Fruit fly (Drosophila melanogaster) S2 (cell line): ENCODE data around the gene CG7409.

Experiments
- CG8478 ChIP-seq: fragments of >200 bp; optimal IDR thresholded peaks from 2 replicates; lab custom pipeline; 2018
- CTCF ChIP-seq, 2 experiments: fragments of >200 bp; optimal IDR thresholded peaks; 2 replicates each; lab custom pipeline; 2018

CG7409 gene

DNA sequence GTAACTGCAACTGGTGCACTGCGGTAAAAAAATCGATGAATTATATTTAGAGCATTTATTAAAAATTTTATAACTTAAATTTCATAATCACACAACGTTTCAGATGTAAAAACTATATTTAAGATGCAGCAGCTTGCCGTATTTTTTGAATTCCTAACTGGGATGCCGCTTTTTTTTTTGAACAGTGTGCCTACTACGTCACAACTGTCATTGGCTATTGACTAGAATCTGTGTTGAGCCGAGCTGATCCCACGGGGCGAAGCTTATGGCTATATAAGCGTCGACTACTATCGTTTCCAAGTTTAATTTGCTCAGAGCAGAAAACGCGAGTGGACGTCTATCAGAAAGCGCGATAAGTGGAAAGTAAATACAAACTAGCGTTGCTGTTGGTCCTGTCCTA, at the start of gene CG7409:
Gene CG7409 (plus strand): TSS at position 301 of the 400 bp plus-strand sequence.
- TF ChIP-seq CG8478 (lab: Kevin White, UChicago) (no peak), CTCF (optimal IDR thresholded peaks at IDR 0.05; lab: Kevin White, UChicago) (no peak)

DNA sequence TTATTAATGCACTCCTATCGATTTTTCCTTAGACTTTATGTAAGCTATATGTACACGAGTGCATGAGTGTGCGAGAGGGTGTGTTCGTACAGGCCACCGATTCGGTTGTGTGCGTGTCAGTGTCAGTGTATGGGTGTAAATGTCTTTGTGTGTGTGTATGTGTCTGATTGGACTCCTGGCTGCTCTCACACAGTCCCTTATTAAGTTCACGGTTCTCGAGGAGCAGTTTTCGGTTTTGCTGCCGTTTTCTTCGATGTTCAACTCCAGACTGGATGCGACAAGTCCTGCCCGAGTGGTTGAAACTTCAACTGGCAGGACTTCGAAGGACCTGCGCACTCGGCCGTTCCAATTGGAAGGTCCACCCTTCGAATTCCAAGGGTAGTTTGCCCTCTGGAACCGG, 40.8 kb upstream of the CG7409 start:
- TF ChIP-seq CG8478 (lab: Kevin White, UChicago) (no peak), CTCF (optimal IDR thresholded peaks at IDR 0.05; lab: Kevin White, UChicago) (no peak)

- TF ChIP-seq CG8478 (lab: Kevin White, UChicago) (no peak), CTCF (optimal IDR thresholded peaks at IDR 0.05; lab: Kevin White, UChicago) (no peak)
These were observed 39.8 kb upstream of the CG7409 start for dm6 chr3L:7714301-7714946.

dm6 chr3L:7717863-7718560, 36.2 kb upstream of the CG7409 start, which contains the start of gene Ank2:
Gene Ank2, minus strand, starts transcription at chr3L:7718395.
- TF ChIP-seq CTCF (optimal IDR thresholded peaks at IDR 0.05; lab: Kevin White, UChicago) (no peak), CG8478 (lab: Kevin White, UChicago) (no peak)

- TF ChIP-seq CTCF (optimal IDR thresholded peaks at IDR 0.05; lab: Kevin White, UChicago) (no peak), CG8478 (lab: Kevin White, UChicago) (no peak)
These were observed 35.4 kb upstream of the CG7409 start, which contains the start of gene Mcad for dm6 chr3L:7718561-7719417. Gene Mcad, plus strand, starts transcription at chr3L:7719350.

- TF ChIP-seq CG8478 (lab: Kevin White, UChicago) (no peak), CTCF (optimal IDR thresholded peaks at IDR 0.05; lab: Kevin White, UChicago) (no peak)
These were observed 34.8 kb upstream of the CG7409 start for dm6 chr3L:7719418-7719789.

- TF ChIP-seq CTCF (optimal IDR thresholded peaks at IDR 0.05; lab: Kevin White, UChicago) (no peak), CG8478 (lab: Kevin White, UChicago) (no peak)
These were observed 32.7 kb upstream of the CG7409 start for dm6 chr3L:7721527-7721926.

DNA sequence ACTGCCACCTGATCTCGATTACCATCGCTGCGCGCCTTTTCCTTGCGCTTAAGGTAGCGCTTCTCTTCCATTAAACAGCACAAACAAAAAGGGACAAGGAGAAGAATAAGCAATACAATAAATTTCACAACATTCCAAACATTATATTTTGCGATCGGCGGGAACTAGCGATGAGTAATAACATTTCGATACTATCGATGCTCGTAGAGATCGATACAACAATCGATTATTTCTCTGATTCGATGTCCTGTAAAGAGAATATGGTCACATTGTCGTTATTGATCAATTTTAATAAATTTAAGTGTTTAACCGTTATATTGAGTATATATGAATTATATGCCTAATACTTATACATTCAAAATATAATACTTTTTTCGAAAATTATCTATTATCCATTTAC, 27.9 kb upstream of the CG7409 start, which contains the start of gene CG7457:
Gene CG7457 (minus strand): TSS at position 189 of the 400 bp plus-strand sequence.
- TF ChIP-seq CTCF (optimal IDR thresholded peaks at IDR 0.05; lab: Kevin White, UChicago) (no peak), CG8478 (lab: Kevin White, UChicago) (no peak)

DNA sequence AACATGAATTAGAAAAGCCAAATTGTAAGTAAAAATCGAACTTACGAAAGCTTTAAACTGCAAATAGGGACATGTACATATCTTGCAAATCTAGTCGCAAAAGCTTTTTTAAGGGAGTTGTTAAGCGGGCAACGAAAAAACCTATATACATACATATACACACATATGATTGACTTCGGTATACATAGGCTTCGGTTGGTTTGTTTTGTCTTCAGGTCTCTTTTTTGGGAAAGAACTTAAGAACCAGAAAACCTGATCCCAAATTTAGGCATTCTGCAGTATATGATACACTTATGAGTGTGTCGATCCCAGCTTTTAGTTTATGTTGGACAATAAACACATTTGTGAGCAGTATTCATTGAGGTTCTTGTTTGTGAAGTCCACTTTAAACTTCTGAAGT, 27.5 kb upstream of the CG7409 start:
- TF ChIP-seq CTCF (optimal IDR thresholded peaks at IDR 0.05; lab: Kevin White, UChicago) = no peak
- no peak for TF ChIP-seq CG8478 (lab: Kevin White, UChicago)

dm6 chr3L:7732141-7732748, 22.0 kb upstream of the CG7409 start, which contains the start of gene CG8492:
Gene CG8492, minus strand, starts transcription at chr3L:7732191.
- TF ChIP-seq CTCF (optimal IDR thresholded peaks at IDR 0.05; lab: Kevin White, UChicago) = no peak
- TF ChIP-seq CG8478 (lab: Kevin White, UChicago) = no peak

dm6 chr3L:7741953-7742352, 12.3 kb upstream of the CG7409 start:
- TF ChIP-seq CTCF (optimal IDR thresholded peaks at IDR 0.05; lab: Kevin White, UChicago) (no peak), CG8478 (lab: Kevin White, UChicago) (no peak)

dm6 chr3L:7742941-7743340, 11.3 kb upstream of the CG7409 start, which contains the start of gene Snmp2:
Gene Snmp2, minus strand, starts transcription at chr3L:7743041.
- TF ChIP-seq CTCF (optimal IDR thresholded peaks at IDR 0.05; lab: Kevin White, UChicago) = no peak
- no peak for TF ChIP-seq CG8478 (lab: Kevin White, UChicago)

dm6 chr3L:7743741-7744140, 10.5 kb upstream of the CG7409 start:
- TF ChIP-seq CTCF (optimal IDR thresholded peaks at IDR 0.05; lab: Kevin White, UChicago) = no peak
- no peak for TF ChIP-seq CG8478 (lab: Kevin White, UChicago)

- TF ChIP-seq CG8478 (lab: Kevin White, UChicago) (no peak), CTCF (optimal IDR thresholded peaks at IDR 0.05; lab: Kevin White, UChicago) (no peak)
These were observed 7.2 kb upstream of the CG7409 start, which contains the start of gene CG13685 for dm6 chr3L:7747044-7747443. Gene CG13685, plus strand, starts transcription at chr3L:7747344.
